Fruit fly (Drosophila melanogaster) whole organism, pupa: ENCODE data around the gene Ugt307A1.

Source experiments
- CG10348 ChIP-seq: fragments of 200-800 bp; sonication (Bioruptor generic); IDR thresholded peaks from 2 replicates; pipeline ENCODE4 v1.3.6; 2022; ENCODE audit warnings: missing biosample characterization, missing genetic modification characterization
- CG12605 ChIP-seq: fragments of 200-800 bp; sonication (Bioruptor generic); IDR thresholded peaks from 2 replicates; pipeline ENCODE4 v1.3.6; 2022; ENCODE audit warnings: missing biosample characterization, missing genetic modification characterization
- CG13204 ChIP-seq: fragments of 200-800 bp; sonication (Bioruptor generic); optimal IDR thresholded peaks from 2 replicates; lab custom pipeline; 2018; ENCODE audit warnings: missing biosample characterization, mild to moderate bottlenecking, missing genetic modification characterization, moderate library complexity
- CG14655 ChIP-seq: fragments of 200-800 bp; sonication (Bioruptor generic); optimal IDR thresholded peaks from 3 replicates; lab custom pipeline; 2017; ENCODE audit warnings: mild to moderate bottlenecking, missing biosample characterization, missing genetic modification reagents, missing genetic modification characterization
- CG15710 ChIP-seq: fragments of 200-800 bp; sonication (Bioruptor generic); optimal IDR thresholded peaks from 2 replicates; lab custom pipeline; 2018; ENCODE audit warnings: missing biosample characterization, mild to moderate bottlenecking, missing genetic modification characterization, moderate library complexity
- CG17806 ChIP-seq: fragments of 200-800 bp; sonication (Bioruptor generic); optimal IDR thresholded peaks from 2 replicates; lab custom pipeline; 2018; ENCODE audit warnings: missing biosample characterization, mild to moderate bottlenecking, missing genetic modification characterization, moderate library complexity
- CG32121 ChIP-seq: fragments of 200-800 bp; sonication (Bioruptor generic); IDR thresholded peaks from 2 replicates; pipeline ENCODE4 v1.3.6; 2022; ENCODE audit warnings: missing biosample characterization, missing genetic modification characterization
- CG34367 ChIP-seq: fragments of 200-800 bp; sonication (Bioruptor generic); optimal IDR thresholded peaks from 2 replicates; lab custom pipeline; 2018; ENCODE audit warnings: missing biosample characterization, mild to moderate bottlenecking, missing genetic modification characterization
- CG4496 ChIP-seq: fragments of 200-800 bp; sonication (Bioruptor generic); IDR thresholded peaks from 3 replicates; pipeline ENCODE4 v1.3.6; 2022; ENCODE audit warnings: missing biosample characterization, missing genetic modification characterization
- CG8159 ChIP-seq: fragments of 200-800 bp; sonication (Bioruptor generic); optimal IDR thresholded peaks from 3 replicates; lab custom pipeline; 2018; ENCODE audit warnings: missing biosample characterization, mild to moderate bottlenecking, missing genetic modification characterization, moderate library complexity
- CG8301 ChIP-seq: fragments of 200-800 bp; sonication (Bioruptor generic); optimal IDR thresholded peaks from 2 replicates; lab custom pipeline; 2018; ENCODE audit warnings: missing biosample characterization, mild to moderate bottlenecking, missing genetic modification characterization
- CG9948 ChIP-seq: fragments of 200-800 bp; sonication (Bioruptor generic); optimal IDR thresholded peaks from 2 replicates; lab custom pipeline; 2018; ENCODE audit warnings: missing biosample characterization, mild to moderate bottlenecking, missing genetic modification characterization, moderate library complexity
- D1 ChIP-seq: fragments of 200-800 bp; sonication (Bioruptor generic); optimal IDR thresholded peaks from 2 replicates; lab custom pipeline; 2018; ENCODE audit warnings: missing biosample characterization, mild to moderate bottlenecking, missing genetic modification characterization, moderate library complexity
- EcR ChIP-seq: fragments of 200-800 bp; sonication (Bioruptor generic); optimal IDR thresholded peaks from 3 replicates; lab custom pipeline; 2019; ENCODE audit warnings: missing biosample characterization, missing genetic modification characterization, mild to moderate bottlenecking, moderate library complexity, missing genetic modification reagents
- Ets98B ChIP-seq: fragments of 200-800 bp; sonication (Bioruptor generic); IDR thresholded peaks from 2 replicates; pipeline ENCODE4 v1.3.6; 2022; ENCODE audit warnings: missing biosample characterization, missing genetic modification characterization
- Pif1A ChIP-seq: fragments of 200-800 bp; sonication (Bioruptor generic); optimal IDR thresholded peaks from 3 replicates; lab custom pipeline; 2016; ENCODE audit warnings: missing biosample characterization, missing genetic modification characterization
- Pif1B ChIP-seq: fragments of 200-800 bp; sonication (Bioruptor generic); optimal IDR thresholded peaks from 3 replicates; lab custom pipeline; 2016; ENCODE audit warnings: missing biosample characterization, missing genetic modification characterization
- Snoo ChIP-seq: fragments of 200-800 bp; sonication (Bioruptor generic); optimal IDR thresholded peaks from 3 replicates; lab custom pipeline; 2017; ENCODE audit warnings: missing biosample characterization, mild to moderate bottlenecking, missing genetic modification characterization, inconsistent platforms
- fd96Ca ChIP-seq: fragments of 200-800 bp; sonication (Bioruptor generic); IDR thresholded peaks from 3 replicates; pipeline ENCODE4 v1.3.6; 2022; ENCODE audit warnings: missing biosample characterization, missing genetic modification characterization
- gl ChIP-seq: fragments of 200-800 bp; sonication (Bioruptor generic); optimal IDR thresholded peaks from 2 replicates; lab custom pipeline; 2018; ENCODE audit warnings: missing biosample characterization, mild to moderate bottlenecking, missing genetic modification characterization
- rn ChIP-seq: fragments of 200-800 bp; sonication (Bioruptor generic); IDR thresholded peaks from 2 replicates; pipeline ENCODE4 v1.3.6; 2022; ENCODE audit warnings: missing biosample characterization, missing genetic modification characterization

The Ugt307A1 gene

DNA sequence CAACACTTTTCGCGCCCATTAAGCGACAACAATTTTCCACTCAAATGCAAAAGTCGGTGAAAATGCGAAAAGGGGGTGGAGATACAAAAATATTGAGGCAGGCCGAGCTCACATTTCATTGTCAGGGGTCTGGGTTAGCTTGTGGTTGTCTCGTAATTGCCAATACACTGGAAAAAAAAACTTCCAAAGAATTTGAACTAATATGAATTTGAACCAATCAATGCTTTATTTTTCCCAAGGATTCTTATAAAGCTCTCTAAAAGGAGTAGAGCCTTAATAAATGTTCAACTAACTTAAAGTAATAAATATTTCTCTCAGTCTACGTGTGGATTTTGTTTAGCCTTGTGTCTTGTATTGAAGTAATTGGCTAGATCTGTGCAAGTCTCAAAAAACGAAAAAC, 5.2 kb downstream of the Ugt307A1 start:
- TF ChIP-seq CG34367 (tag; lab: Kevin White, UChicago), result no peak
- TF ChIP-seq CG4496 (GFP tag; lab: Robert Waterston, UW), result peak; percentile 71; the same call in 2 of the 3 replicates
- peak; percentile 69 for TF ChIP-seq CG32121 (GFP tag; lab: Robert Waterston, UW)
- TF ChIP-seq CG15710 (tag; lab: Kevin White, UChicago), result peak; percentile 17
- TF ChIP-seq Pif1B, result no peak
- peak; percentile 46 for TF ChIP-seq CG17806 (tag; lab: Kevin White, UChicago)
- no peak for TF ChIP-seq EcR
- TF ChIP-seq Ets98B (GFP tag; lab: Robert Waterston, UW), result peak; percentile 76
- no peak for TF ChIP-seq rn (GFP tag; lab: Robert Waterston, UW)
- TF ChIP-seq CG12605 (GFP tag; lab: Robert Waterston, UW), result no peak
- no peak for TF ChIP-seq fd96Ca (GFP tag; lab: Robert Waterston, UW)
- no peak for TF ChIP-seq CG10348
- peak; percentile 39 for TF ChIP-seq CG9948 (tag; lab: Kevin White, UChicago)
- peak; percentile 68 for TF ChIP-seq CG8301
- no peak for TF ChIP-seq D1
- peak; percentile 52 for TF ChIP-seq CG8159 (tag; lab: Kevin White, UChicago)
- peak; percentile 54 for TF ChIP-seq CG14655 (GFP tag; lab: Kevin White, UChicago)
- TF ChIP-seq Pif1A (GFP tag; lab: Kevin White, UChicago), result peak; percentile 58
- TF ChIP-seq gl, result no peak

DNA sequence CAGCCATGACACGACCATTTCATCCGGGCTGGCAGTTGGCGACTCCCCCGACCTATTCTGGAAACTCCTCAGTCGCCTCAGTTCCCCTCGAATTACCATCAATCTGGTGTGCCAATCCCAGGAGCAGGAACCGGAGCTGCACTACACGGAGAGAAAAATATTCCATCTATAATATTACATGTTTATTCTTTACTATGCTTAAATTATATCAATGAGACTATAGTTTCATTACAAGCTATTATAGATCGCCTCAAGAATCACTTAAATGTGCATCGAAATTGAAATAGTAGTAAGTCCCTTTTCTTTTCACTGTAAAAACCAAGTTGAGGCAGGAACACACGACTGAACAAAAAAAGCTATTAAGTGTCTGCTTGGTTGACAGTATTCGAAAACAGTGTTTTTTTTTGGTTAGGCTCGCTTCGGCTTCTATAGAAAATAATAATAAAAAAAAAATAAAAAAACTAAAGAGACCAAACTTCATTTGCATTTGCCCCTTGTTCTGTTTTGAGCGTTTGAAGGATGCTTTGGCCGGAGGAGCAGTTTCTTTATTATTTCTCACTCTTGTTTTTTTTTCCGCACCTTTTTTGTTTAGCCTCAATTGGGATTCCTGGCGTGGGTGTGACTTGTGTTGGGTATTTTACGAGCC, 8.4 kb downstream of the Ugt307A1 start:
- TF ChIP-seq rn (GFP tag; lab: Robert Waterston, UW) (peak; percentile 67), Snoo (tag; lab: Kevin White, UChicago) (peak; percentile 37), CG8301 (peak; percentile 76), CG13204 (GFP tag; lab: Kevin White, UChicago) (peak; percentile 77), CG15710 (tag; lab: Kevin White, UChicago) (peak; percentile 95), CG17806 (tag; lab: Kevin White, UChicago) (peak; percentile 87), CG4496 (GFP tag; lab: Robert Waterston, UW) (peak; percentile 87), CG32121 (GFP tag; lab: Robert Waterston, UW) (peak; percentile 52), CG10348 (no peak), EcR (peak; percentile 64), CG9948 (tag; lab: Kevin White, UChicago) (peak; percentile 84), D1 (peak; percentile 32), gl (peak; percentile 73), Pif1B (peak; percentile 83), Ets98B (GFP tag; lab: Robert Waterston, UW) (peak; percentile 81), CG8159 (tag; lab: Kevin White, UChicago) (peak; percentile 89), CG14655 (GFP tag; lab: Kevin White, UChicago) (peak; percentile 80), CG34367 (tag; lab: Kevin White, UChicago) (peak; percentile 91), fd96Ca (GFP tag; lab: Robert Waterston, UW) (peak; percentile 86), CG12605 (GFP tag; lab: Robert Waterston, UW) (peak; percentile 75), Pif1A (GFP tag; lab: Kevin White, UChicago) (peak; percentile 86)

DNA sequence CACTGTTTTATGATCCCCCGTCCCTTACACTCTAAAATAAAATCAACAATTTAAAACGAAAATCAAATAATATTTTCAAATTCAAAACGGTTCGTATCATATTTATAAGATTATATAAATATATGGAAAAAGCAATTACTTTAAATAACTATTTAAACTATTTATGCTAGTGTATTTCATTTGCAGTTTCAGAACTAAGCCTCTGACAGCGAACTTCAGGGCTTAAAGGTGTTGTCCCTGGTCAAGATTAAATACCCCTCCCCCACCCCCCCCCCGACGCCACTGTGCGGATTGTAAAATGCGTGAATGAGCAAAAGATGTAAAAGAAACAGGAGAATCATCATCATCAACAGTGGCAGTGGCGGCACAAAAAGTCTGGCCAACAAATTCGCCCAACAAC, 9.0 kb downstream of the Ugt307A1 start:
- no peak for TF ChIP-seq CG4496 (GFP tag; lab: Robert Waterston, UW)
- no peak for TF ChIP-seq rn (GFP tag; lab: Robert Waterston, UW)
- TF ChIP-seq CG13204 (GFP tag; lab: Kevin White, UChicago), result no peak
- peak; percentile 22 for TF ChIP-seq CG17806 (tag; lab: Kevin White, UChicago)
- TF ChIP-seq CG14655 (GFP tag; lab: Kevin White, UChicago), result peak; percentile 3
- no peak for TF ChIP-seq Ets98B (GFP tag; lab: Robert Waterston, UW)
- no peak for TF ChIP-seq CG12605 (GFP tag; lab: Robert Waterston, UW)
- peak; percentile 45 for TF ChIP-seq CG8159 (tag; lab: Kevin White, UChicago)
- no peak for TF ChIP-seq D1
- no peak for TF ChIP-seq Pif1A (GFP tag; lab: Kevin White, UChicago)
- TF ChIP-seq CG10348, result no peak
- TF ChIP-seq CG8301, result no peak
- no peak for TF ChIP-seq CG34367 (tag; lab: Kevin White, UChicago)
- no peak for TF ChIP-seq CG32121 (GFP tag; lab: Robert Waterston, UW)
- TF ChIP-seq Pif1B, result no peak
- no peak for TF ChIP-seq gl
- TF ChIP-seq Snoo (tag; lab: Kevin White, UChicago), result no peak
- TF ChIP-seq CG9948 (tag; lab: Kevin White, UChicago), result peak; percentile 13
- no peak for TF ChIP-seq EcR
- peak; percentile 36 for TF ChIP-seq CG15710 (tag; lab: Kevin White, UChicago)
- no peak for TF ChIP-seq fd96Ca (GFP tag; lab: Robert Waterston, UW)

DNA sequence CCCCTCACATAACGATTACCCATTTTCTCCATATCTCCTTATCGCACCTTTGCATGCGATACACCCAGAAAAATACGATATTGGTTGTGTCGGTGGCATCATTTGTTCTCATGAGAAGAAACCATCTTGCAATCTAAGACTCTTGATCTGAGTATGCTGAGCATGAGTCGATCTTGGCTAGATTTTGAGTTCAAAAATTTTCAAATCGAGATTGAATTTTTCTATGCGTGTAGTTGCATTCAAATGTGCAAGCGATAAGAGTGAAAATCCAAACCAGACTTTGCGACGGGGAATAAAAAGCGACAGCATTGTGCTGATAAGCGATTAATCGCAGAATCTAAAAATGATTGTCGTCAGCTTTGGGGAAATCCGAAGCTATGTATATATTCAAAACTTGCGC, 13.5 kb downstream of the Ugt307A1 start:
- TF ChIP-seq CG8301, result no peak
- TF ChIP-seq fd96Ca (GFP tag; lab: Robert Waterston, UW), result peak; percentile 39; the same call in 2 of the 3 replicates
- TF ChIP-seq Pif1A (GFP tag; lab: Kevin White, UChicago), result no peak
- TF ChIP-seq CG4496 (GFP tag; lab: Robert Waterston, UW), result 0 out of 3 replicates have a peak, but pooled peaks have one; percentile 29
- no peak for TF ChIP-seq CG32121 (GFP tag; lab: Robert Waterston, UW)
- no peak for TF ChIP-seq EcR
- TF ChIP-seq CG14655 (GFP tag; lab: Kevin White, UChicago), result peak; percentile 16
- peak; percentile 8 for TF ChIP-seq CG17806 (tag; lab: Kevin White, UChicago)

DNA sequence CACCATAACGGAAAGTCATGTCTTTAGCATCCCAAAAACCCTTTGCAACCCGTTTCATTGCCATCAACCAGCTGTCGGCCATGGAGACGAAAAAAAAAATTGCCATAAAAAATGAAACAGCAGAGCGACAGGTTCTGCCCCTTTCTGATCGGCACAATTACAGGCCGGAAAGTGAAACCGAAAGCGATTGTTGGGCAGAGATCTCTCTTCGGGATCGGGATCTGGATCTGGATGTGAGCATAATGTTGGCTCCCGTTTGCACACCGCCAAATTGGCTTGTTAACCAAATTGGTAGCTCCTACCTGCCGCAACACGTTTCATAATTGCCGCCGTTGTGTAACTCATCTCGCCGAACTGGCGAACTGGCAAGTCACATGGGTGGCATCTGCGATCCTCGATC, 14.4 kb downstream of the Ugt307A1 start:
- TF ChIP-seq Pif1A (GFP tag; lab: Kevin White, UChicago) (no peak), CG12605 (GFP tag; lab: Robert Waterston, UW) (no peak), CG8159 (tag; lab: Kevin White, UChicago) (no peak), CG13204 (GFP tag; lab: Kevin White, UChicago) (no peak), EcR (peak; percentile 71)
- TF ChIP-seq, all 21 proteins: peak for 1
